Fruit fly (Drosophila melanogaster): Measurements from ENCODE around the gene Pomp.

The Pomp gene

dm6 chr2L:20787271-20787791 is at the start of gene Pomp (continued):
- TF ChIP-seq nerfin-2 (GFP tag; IDR thresholded peaks at IDR 0.05; ENCODE audit: partially characterized antibody) (0 out of 2 replicates have a peak, but pooled peaks have one; percentile 35), CG2678 (tag; optimal IDR thresholded peaks at IDR 0.05) (peak; percentile 90), CG15696 (tag; optimal IDR thresholded peaks at IDR 0.05) (peak; percentile 68), Sox102F (GFP tag; optimal IDR thresholded peaks at IDR 0.05) (peak; percentile 84), Mrtf (GFP tag; IDR thresholded peaks at IDR 0.05) (peak; percentile 69; the same call in 2 of the 3 replicates), dati (GFP tag; IDR thresholded peaks at IDR 0.05) (peak; percentile 78), pros (GFP tag; optimal IDR thresholded peaks at IDR 0.05) (no peak), pho (GFP tag; optimal IDR thresholded peaks at IDR 0.05) (peak; percentile 33), CG43689 (GFP tag; IDR thresholded peaks at IDR 0.05) (0 out of 2 replicates have a peak, but pooled peaks have one; percentile 18), Xrp1 (GFP tag; IDR thresholded peaks at IDR 0.05) (peak; percentile 95), da (GFP tag; optimal IDR thresholded peaks at IDR 0.05) (no peak), Dref (GFP tag; IDR thresholded peaks at IDR 0.05) (peak; percentile 95), zf30C (GFP tag; optimal IDR thresholded peaks at IDR 0.05) (peak; percentile 0), CG7987 (GFP tag; optimal IDR thresholded peaks at IDR 0.05) (peak; percentile 80), dmrt11E (tag; optimal IDR thresholded peaks at IDR 0.05) (peak; percentile 80), CG16815 (GFP tag; optimal IDR thresholded peaks at IDR 0.05) (peak; percentile 70), sna (GFP tag; IDR thresholded peaks at IDR 0.05; ENCODE audit: partially characterized antibody) (peak; percentile 47; the same call in 1 of the 2 replicates), CG11247 (GFP tag; IDR thresholded peaks at IDR 0.05) (peak; percentile 89), vfl (GFP tag; optimal IDR thresholded peaks at IDR 0.05) (peak; percentile 74), CG11504 (tag; optimal IDR thresholded peaks at IDR 0.05) (peak; percentile 88), pfk (GFP tag; optimal IDR thresholded peaks at IDR 0.05) (no peak), CG42726 (GFP tag; IDR thresholded peaks at IDR 0.05; ENCODE audit: partially characterized antibody) (peak; percentile 55), aop (GFP tag; IDR thresholded peaks at IDR 0.05) (0 out of 2 replicates have a peak, but pooled peaks have one; percentile 62), BtbVII (GFP tag; optimal IDR thresholded peaks at IDR 0.05) (peak; percentile 78), CG3163 (GFP tag; optimal IDR thresholded peaks at IDR 0.05) (no peak), eve (GFP tag; optimal IDR thresholded peaks at IDR 0.05) (no peak), CG17328 (GFP tag; IDR thresholded peaks at IDR 0.05) (peak; percentile 89), gfzf (GFP tag; optimal IDR thresholded peaks at IDR 0.05) (peak; percentile 47), fru (optimal IDR thresholded peaks at IDR 0.05) (no peak), CG2199 (GFP tag; IDR thresholded peaks at IDR 0.05) (peak; percentile 83), CG11696 (GFP tag; IDR thresholded peaks at IDR 0.05) (peak; percentile 69), Dll (GFP tag; IDR thresholded peaks at IDR 0.05; ENCODE audit: partially characterized antibody) (peak; percentile 70; the same call in 3 of the 4 replicates), CG9609 (GFP tag; optimal IDR thresholded peaks at IDR 0.05) (peak; percentile 51), CG34224 (GFP tag; IDR thresholded peaks at IDR 0.05; ENCODE audit: partially characterized antibody) (peak; percentile 72), CG12219 (GFP tag; optimal IDR thresholded peaks at IDR 0.05) (peak; percentile 79), salm (tag; optimal IDR thresholded peaks at IDR 0.05) (peak; percentile 73), Dek (tag; optimal IDR thresholded peaks at IDR 0.05) (peak; percentile 82), CG6683 (GFP tag; optimal IDR thresholded peaks at IDR 0.05) (peak; percentile 71), corto (GFP tag; optimal IDR thresholded peaks at IDR 0.05) (peak; percentile 80), Mad (GFP tag; optimal IDR thresholded peaks at IDR 0.05) (peak; percentile 52), CG2202 (tag; optimal IDR thresholded peaks at IDR 0.05) (peak; percentile 61), Hsf (GFP tag; optimal IDR thresholded peaks at IDR 0.05) (peak; percentile 77), CG10543 (GFP tag; optimal IDR thresholded peaks at IDR 0.05) (peak; percentile 58), her (GFP tag; optimal IDR thresholded peaks at IDR 0.05) (no peak), MTF-1 (GFP tag; optimal IDR thresholded peaks at IDR 0.05; ENCODE audit: borderline replicate concordance) (peak; percentile 75), CG31388 (GFP tag; optimal IDR thresholded peaks at IDR 0.05) (no peak), CG4404 (GFP tag; IDR thresholded peaks at IDR 0.05) (peak; percentile 78), Tbp (GFP tag; optimal IDR thresholded peaks at IDR 0.05) (no peak), Dip2 (GFP tag; IDR thresholded peaks at IDR 0.05) (peak; percentile 37; the same call in 1 of the 2 replicates), CG6254 (GFP tag; optimal IDR thresholded peaks at IDR 0.05) (peak; percentile 68)
